Worm (Caenorhabditis elegans) whole organism, L2 larva: Measurements from ENCODE around the gene srx-88.

Experiments
- C34F6.9 ChIP-seq: fragments of 150-350 bp; optimal IDR thresholded peaks from 2 replicates; lab custom pipeline; 2014; ENCODE audit warnings: missing biosample characterization, missing genetic modification characterization
- F13H6.1 ChIP-seq: sonication (generic microtip); optimal IDR thresholded peaks from 2 replicates; lab custom pipeline; 2016; ENCODE audit warnings: missing genetic modification characterization, missing compliant biosample characterization
- Y55F3AM.14 ChIP-seq: fragments of 200-800 bp; sonication (Bioruptor generic); optimal IDR thresholded peaks from 2 replicates; lab custom pipeline; 2018; ENCODE audit warnings: mild to moderate bottlenecking, missing genetic modification characterization, missing compliant biosample characterization
- ZK546.5 ChIP-seq: sonication (generic microtip); optimal IDR thresholded peaks from 2 replicates; lab custom pipeline; 2017; ENCODE audit warnings: missing biosample characterization, missing genetic modification characterization
- alr-1 ChIP-seq: fragments of 150-350 bp; optimal IDR thresholded peaks from 2 replicates; lab custom pipeline; 2014; ENCODE audit warnings: missing biosample characterization, missing genetic modification characterization
- ama-1 ChIP-seq: fragments of 150-350 bp; optimal IDR thresholded peaks from 2 replicates; lab custom pipeline; 2018; ENCODE audit warnings: inconsistent platforms
- ceh-16 ChIP-seq: fragments of 150-350 bp; optimal IDR thresholded peaks from 2 replicates; lab custom pipeline; 2014; ENCODE audit warnings: missing biosample characterization, missing genetic modification characterization
- egl-27 ChIP-seq: sonication (generic microtip); optimal IDR thresholded peaks from 3 replicates; lab custom pipeline; 2017; ENCODE audit warnings: missing biosample characterization, missing genetic modification reagents, missing genetic modification characterization
- fos-1 ChIP-seq: fragments of 150-350 bp; optimal IDR thresholded peaks from 2 replicates; lab custom pipeline; 2014; ENCODE audit warnings: missing biosample characterization, missing genetic modification characterization
- gmeb-1 ChIP-seq: fragments of 150-350 bp; optimal IDR thresholded peaks from 2 replicates; lab custom pipeline; 2014; ENCODE audit warnings: missing biosample characterization, missing genetic modification characterization
- lin-11 ChIP-seq: fragments of 150-350 bp; sonication (generic microtip); optimal IDR thresholded peaks from 2 replicates; lab custom pipeline; 2014; ENCODE audit warnings: missing biosample characterization, missing genetic modification characterization, inconsistent platforms, mixed read lengths
- lin-39 ChIP-seq: fragments of 150-350 bp; optimal IDR thresholded peaks from 2 replicates; lab custom pipeline; 2014; ENCODE audit warnings: missing biosample characterization, missing genetic modification reagents, missing genetic modification characterization
- lsy-2 ChIP-seq, 2 experiments: fragments of 150-350 bp in 1 of 2; sonication (generic microtip) in 1 of 2; optimal IDR thresholded peaks; 2 replicates each; lab custom pipeline; 2014 to 2017; ENCODE audit warnings: missing biosample characterization in 2 of 2, missing genetic modification characterization in 2 of 2
- mab-5 ChIP-seq: fragments of 150-350 bp; optimal IDR thresholded peaks from 2 replicates; lab custom pipeline; 2014; ENCODE audit warnings: missing biosample characterization, missing genetic modification characterization
- nhr-12 ChIP-seq: fragments of 150-350 bp; optimal IDR thresholded peaks from 2 replicates; lab custom pipeline; 2014; ENCODE audit warnings: missing biosample characterization, missing genetic modification characterization
- nhr-129 ChIP-seq: fragments of 150-350 bp; optimal IDR thresholded peaks from 2 replicates; lab custom pipeline; 2014; ENCODE audit warnings: missing biosample characterization, missing genetic modification characterization
- nhr-23 ChIP-seq: fragments of 150-350 bp; optimal IDR thresholded peaks from 2 replicates; lab custom pipeline; 2014; ENCODE audit warnings: missing biosample characterization, missing genetic modification reagents, missing genetic modification characterization
- nhr-237 ChIP-seq: fragments of 150-350 bp; optimal IDR thresholded peaks from 2 replicates; lab custom pipeline; 2014; ENCODE audit warnings: missing biosample characterization, missing genetic modification characterization
- nhr-25 ChIP-seq: fragments of 150-350 bp; sonication (generic microtip); optimal IDR thresholded peaks from 3 replicates; lab custom pipeline; 2014; ENCODE audit warnings: missing biosample characterization, missing genetic modification characterization
- nhr-6 ChIP-seq: fragments of 150-350 bp; optimal IDR thresholded peaks from 2 replicates; lab custom pipeline; 2014; ENCODE audit warnings: missing biosample characterization, missing genetic modification characterization
- nhr-77 ChIP-seq: fragments of 150-350 bp; optimal IDR thresholded peaks from 2 replicates; lab custom pipeline; 2014; ENCODE audit warnings: missing biosample characterization, missing genetic modification characterization
- peb-1 ChIP-seq: fragments of 150-350 bp; optimal IDR thresholded peaks from 2 replicates; lab custom pipeline; 2014; ENCODE audit warnings: missing biosample characterization, missing genetic modification characterization
- sem-4 ChIP-seq: fragments of 150-350 bp; optimal IDR thresholded peaks from 2 replicates; lab custom pipeline; 2014; ENCODE audit warnings: missing biosample characterization, missing genetic modification reagents, missing genetic modification characterization
- skn-1 ChIP-seq: sonication (generic microtip); optimal IDR thresholded peaks from 2 replicates; lab custom pipeline; 2017; ENCODE audit warnings: missing biosample characterization, missing genetic modification characterization
- sma-9 ChIP-seq, 2 experiments: fragments of 150-350 bp in 1 of 2; sonication (generic microtip) in 1 of 2; optimal IDR thresholded peaks; 2 replicates each; lab custom pipeline; 2014 to 2016; ENCODE audit warnings: missing genetic modification characterization in 2 of 2, mild to moderate bottlenecking in 1 of 2, missing biosample characterization in 1 of 2, missing compliant biosample characterization in 1 of 2, missing genetic modification reagents in 1 of 2, moderate library complexity in 1 of 2
- unc-62 ChIP-seq: fragments of 150-350 bp; optimal IDR thresholded peaks from 2 replicates; lab custom pipeline; 2014; ENCODE audit warnings: missing biosample characterization, missing genetic modification reagents, missing genetic modification characterization
- zag-1 ChIP-seq: fragments of 150-350 bp; optimal IDR thresholded peaks from 2 replicates; lab custom pipeline; 2014; ENCODE audit warnings: missing biosample characterization, missing genetic modification characterization
- ztf-1 ChIP-seq: fragments of 200-800 bp; sonication (Bioruptor generic); conservative IDR thresholded peaks from 2 replicates; pipeline ENCODE4 v1.3.6; 2022; ENCODE audit warnings: missing genetic modification characterization, missing compliant biosample characterization
- ztf-11 ChIP-seq: sonication (generic microtip); optimal IDR thresholded peaks from 2 replicates; lab custom pipeline; 2017; ENCODE audit warnings: missing biosample characterization, missing genetic modification characterization

srx-88 gene

DNA sequence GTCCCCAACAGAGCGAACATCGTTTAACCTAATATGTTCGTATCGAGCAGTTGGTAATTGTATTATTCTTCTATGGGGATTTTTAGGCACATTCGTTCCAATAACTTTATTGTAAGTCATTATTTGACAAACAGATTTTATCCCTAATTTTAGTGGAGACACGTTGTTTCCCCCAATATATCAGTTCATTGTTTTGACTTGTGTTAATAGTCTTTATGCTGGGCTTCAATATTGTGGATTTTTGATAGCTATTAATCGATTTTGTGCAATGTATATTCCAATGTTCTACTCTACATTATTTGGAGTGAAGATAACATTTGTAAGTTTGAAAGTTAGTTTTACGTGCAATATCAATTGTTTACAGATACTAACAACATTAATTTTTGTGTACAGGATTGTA lies 10.6 kb downstream of the srx-88 start:
- TF ChIP-seq unc-62 (no peak), ztf-1 (GFP tag; lab: Robert Waterston, UW) (no peak), F13H6.1 (tag; lab: Kevin White, UChicago) (no peak)
- TF ChIP-seq, all 48 proteins: peak for 0

DNA sequence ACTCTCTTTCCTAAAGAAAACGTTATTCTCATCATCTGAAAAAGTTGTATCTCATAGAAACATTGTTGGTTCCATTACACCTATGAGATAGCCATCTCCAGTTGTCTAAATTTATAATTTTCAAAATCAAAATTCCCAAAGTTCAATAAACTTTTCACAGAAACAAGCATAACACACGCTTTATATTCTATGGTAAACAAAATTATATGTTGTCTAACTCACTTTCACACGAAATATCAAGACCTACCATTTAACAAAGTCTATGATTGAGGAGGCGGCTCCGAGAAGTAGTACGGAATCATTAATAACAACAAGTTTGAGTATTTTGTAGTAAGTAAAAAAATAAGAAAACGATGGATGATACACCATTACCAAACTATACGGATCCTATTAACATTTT lies 15.5 kb downstream of the srx-88 start, which contains the start of gene srx-84:
Gene srx-84, plus strand, starts transcription at position 301 of the 400 bp plus-strand sequence.
- TF ChIP-seq alr-1 (tag; lab: Kevin White, UChicago) (no peak), mab-5 (no peak), ceh-16 (tag; lab: Kevin White, UChicago) (no peak), nhr-23 (tag; lab: Kevin White, UChicago) (no peak), egl-27 (no peak), ama-1 (lab: Kevin White, UChicago) (no peak), lsy-2 (tag; optimal IDR thresholded peaks at IDR 0.05; lab: Kevin White, UChicago) (no peak), sem-4 (tag; lab: Kevin White, UChicago) (no peak), nhr-129 (tag; lab: Kevin White, UChicago) (no peak), ztf-11 (no peak), gmeb-1 (no peak), C34F6.9 (no peak), zag-1 (tag; lab: Kevin White, UChicago) (no peak)
- TF ChIP-seq, all 48 proteins: peak for 0

DNA sequence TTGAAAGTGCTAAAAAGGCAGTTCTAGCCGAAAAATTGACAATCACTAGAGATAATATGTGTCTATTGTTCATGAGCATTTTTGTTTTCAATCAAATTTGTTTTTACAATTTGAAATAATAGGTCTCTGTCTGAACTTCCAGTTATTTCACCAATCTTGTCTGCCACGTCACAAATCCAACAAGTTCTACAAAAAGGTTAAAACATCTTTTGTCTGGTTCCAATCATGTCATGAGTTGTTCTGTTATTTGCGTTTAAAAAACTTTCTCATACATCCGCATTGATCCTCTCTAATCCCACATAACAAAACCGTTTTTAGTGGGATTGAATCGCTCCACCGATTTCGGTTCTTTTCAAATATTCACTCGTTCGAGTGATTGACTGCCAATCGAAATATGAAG lies 17.5 kb downstream of the srx-88 start, which contains the start of gene F35B12.9:
Gene F35B12.9, plus strand, starts transcription at position 372 of the 400 bp plus-strand sequence.
- TF ChIP-seq lin-39 (tag; lab: Kevin White, UChicago) = no peak

DNA sequence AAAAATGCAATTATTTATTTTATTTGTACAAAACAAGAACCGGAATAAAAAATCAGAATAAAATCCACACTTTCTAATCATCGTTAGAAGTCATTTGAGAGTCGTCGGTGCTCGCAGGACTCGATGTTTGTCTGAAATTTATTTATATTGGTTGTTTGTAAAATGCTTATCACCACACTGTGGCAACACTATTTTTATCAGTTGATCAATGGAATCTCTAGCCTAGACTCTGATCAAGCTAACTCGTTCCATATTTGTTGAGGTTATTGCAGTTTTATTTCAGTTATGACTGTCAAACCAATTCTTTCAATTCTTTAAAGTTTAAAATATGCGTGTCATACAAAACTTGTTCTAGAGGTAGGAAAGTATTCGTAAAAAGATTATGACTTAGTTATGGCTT lies 21.2 kb downstream of the srx-88 start, which contains the start of gene dhs-20:
Gene dhs-20, minus strand, starts transcription at position 80 of the 400 bp plus-strand sequence.
- TF ChIP-seq nhr-237 (tag; lab: Kevin White, UChicago) (no peak), sma-9 (GFP tag; optimal IDR thresholded peaks at IDR 0.05; lab: Kevin White, UChicago) (peak; percentile 47), sma-9 (tag; optimal IDR thresholded peaks at IDR 0.05; lab: Kevin White, UChicago) (no peak), fos-1 (peak; percentile 51), nhr-12 (tag; lab: Kevin White, UChicago) (no peak), nhr-23 (tag; lab: Kevin White, UChicago) (no peak), unc-62 (no peak), ZK546.5 (no peak)

DNA sequence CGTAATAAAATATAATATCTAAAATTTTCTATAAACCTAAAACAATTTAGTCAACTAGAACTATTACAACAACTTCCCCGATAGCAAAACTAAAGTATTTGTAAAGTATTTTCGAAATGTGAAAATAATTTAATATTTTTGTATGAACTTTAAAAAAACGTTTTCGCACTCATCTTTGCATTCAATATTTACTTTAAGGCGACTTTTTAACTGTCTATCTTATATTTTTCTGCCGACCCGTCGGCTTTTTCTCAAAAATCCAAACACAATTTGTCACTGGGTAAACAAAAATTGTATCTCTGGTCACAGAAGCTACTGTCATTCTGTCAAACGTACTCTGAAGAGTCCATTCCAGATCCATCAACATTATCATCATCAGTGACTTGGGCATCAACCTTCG lies 21.9 kb downstream of the srx-88 start:
- TF ChIP-seq nhr-23 (tag; lab: Kevin White, UChicago) (no peak), Y55F3AM.14 (no peak), skn-1 (tag; lab: Kevin White, UChicago) (no peak), nhr-129 (tag; lab: Kevin White, UChicago) (peak; percentile 11), F13H6.1 (tag; lab: Kevin White, UChicago) (peak; percentile 27), lin-11 (tag; lab: Kevin White, UChicago) (no peak)

DNA sequence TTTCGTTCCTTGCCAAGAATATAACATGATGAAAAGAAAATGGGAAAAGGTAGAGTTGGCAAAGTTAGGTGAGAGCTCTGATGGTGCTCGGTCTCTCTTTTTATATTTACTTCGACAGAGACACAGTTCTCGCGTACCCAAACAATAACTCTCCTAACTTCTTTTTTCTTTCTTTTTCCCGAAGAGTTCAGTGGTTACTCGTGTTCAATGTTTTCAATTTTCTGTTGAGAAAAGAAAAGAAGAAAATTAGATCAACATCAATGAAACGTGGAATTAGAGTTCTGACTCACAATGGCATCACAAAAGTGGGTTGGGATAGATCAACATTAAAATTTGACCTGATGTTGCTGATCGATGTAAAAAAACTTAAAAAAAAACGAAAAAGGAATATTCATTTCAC lies 23.1 kb downstream of the srx-88 start, which contains the start of gene idpp-16:
Gene idpp-16, minus strand, starts transcription at position 101 of the 400 bp plus-strand sequence.
- TF ChIP-seq Y55F3AM.14 (no peak), F13H6.1 (tag; lab: Kevin White, UChicago) (no peak), nhr-25 (no peak), unc-62 (no peak), ceh-16 (tag; lab: Kevin White, UChicago) (no peak), mab-5 (no peak), skn-1 (tag; lab: Kevin White, UChicago) (no peak), peb-1 (tag; lab: Kevin White, UChicago) (no peak), nhr-6 (tag; lab: Kevin White, UChicago) (no peak)
- TF ChIP-seq, all 48 proteins: peak for 0

DNA sequence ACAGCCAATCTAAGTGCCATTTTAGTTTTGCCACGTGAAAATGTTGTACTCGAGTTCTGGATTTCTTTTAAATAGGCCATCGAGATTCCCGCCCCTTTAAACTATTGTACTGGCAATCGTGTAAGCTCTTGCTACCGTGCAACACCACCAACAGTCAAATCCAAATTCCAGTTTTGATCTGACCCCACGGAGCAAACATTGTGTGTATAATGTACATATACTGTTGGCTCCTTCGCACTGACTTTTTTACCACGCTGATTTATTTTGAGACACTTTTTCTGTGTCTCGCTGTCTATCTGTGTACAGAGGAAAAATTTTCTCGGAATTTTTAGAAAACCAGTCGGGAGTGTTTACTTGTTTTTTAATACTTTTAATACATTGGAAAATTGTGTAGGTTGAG lies 26.7 kb downstream of the srx-88 start, which contains the start of gene piit-1:
Gene piit-1, minus strand, starts transcription at position 101 of the 400 bp plus-strand sequence.
- TF ChIP-seq F13H6.1 (tag; lab: Kevin White, UChicago) = peak; percentile 26
- TF ChIP-seq nhr-77 (tag; lab: Kevin White, UChicago) = no peak
